Fruit fly (Drosophila melanogaster) whole organism, embryonic: ENCODE data around the gene CG17032.
A peak's percentile ranks its signal among the peaks of the same experiment; 100 is the strongest.

Experiments
- Adf1 ChIP-seq: fragments of 200-800 bp; sonication (Bioruptor generic); IDR thresholded peaks from 2 replicates; pipeline ENCODE4 v1.3.6; 2022; ENCODE audit warnings: missing biosample characterization, missing genetic modification characterization
- BEAF-32 ChIP-seq: fragments of 200-800 bp; sonication (Bioruptor generic); optimal IDR thresholded peaks from 3 replicates; lab custom pipeline; 2017; ENCODE audit warnings: missing biosample characterization, missing genetic modification characterization, mild to moderate bottlenecking, moderate library complexity, missing genetic modification reagents
- Blimp-1 ChIP-seq: fragments of 200-800 bp; sonication (Bioruptor generic); optimal IDR thresholded peaks from 3 replicates; lab custom pipeline; 2018; ENCODE audit warnings: missing biosample characterization, missing genetic modification characterization, mild to moderate bottlenecking, moderate library complexity, missing genetic modification reagents
- Bteb2 ChIP-seq: fragments of 200-800 bp; sonication (Bioruptor generic); optimal IDR thresholded peaks from 2 replicates; lab custom pipeline; 2016; ENCODE audit warnings: missing biosample characterization, missing genetic modification characterization
- CG10147 ChIP-seq: fragments of 200-800 bp; sonication (Bioruptor generic); optimal IDR thresholded peaks from 2 replicates; lab custom pipeline; 2019; ENCODE audit warnings: missing biosample characterization, mild to moderate bottlenecking, missing genetic modification characterization, moderate library complexity
- CG10274 ChIP-seq: fragments of 200-800 bp; sonication (Bioruptor generic); optimal IDR thresholded peaks from 3 replicates; lab custom pipeline; 2017; ENCODE audit warnings: missing biosample characterization, mild to moderate bottlenecking, missing genetic modification characterization
- CG10565 ChIP-seq: fragments of 200-800 bp; sonication (Bioruptor generic); optimal IDR thresholded peaks from 3 replicates; lab custom pipeline; 2016; ENCODE audit warnings: missing biosample characterization, mild to moderate bottlenecking, missing genetic modification characterization
- CG12659 ChIP-seq: fragments of 200-800 bp; sonication (Bioruptor generic); optimal IDR thresholded peaks from 3 replicates; lab custom pipeline; 2017; ENCODE audit warnings: mild to moderate bottlenecking, missing biosample characterization, missing genetic modification reagents, missing genetic modification characterization
- CG13296 ChIP-seq: fragments of 200-800 bp; sonication (Bioruptor generic); optimal IDR thresholded peaks from 3 replicates; lab custom pipeline; 2018; ENCODE audit warnings: missing biosample characterization, mild to moderate bottlenecking, missing genetic modification characterization
- CG14014 ChIP-seq: fragments of 200-800 bp; sonication (Bioruptor generic); IDR thresholded peaks from 2 replicates; pipeline ENCODE4 v1.3.6; 2022; ENCODE audit warnings: missing biosample characterization, missing genetic modification characterization
- CG14441 ChIP-seq: fragments of 200-800 bp; sonication (Bioruptor generic); IDR thresholded peaks from 2 replicates; pipeline ENCODE4 v1.3.6; 2022; ENCODE audit warnings: missing biosample characterization, missing genetic modification characterization
- CG14965 ChIP-seq: fragments of 200-800 bp; sonication (Bioruptor generic); optimal IDR thresholded peaks from 2 replicates; lab custom pipeline; 2016; ENCODE audit warnings: missing biosample characterization, missing genetic modification characterization, borderline replicate concordance
- CG1529 ChIP-seq: fragments of 200-800 bp; sonication (Bioruptor generic); optimal IDR thresholded peaks from 3 replicates; lab custom pipeline; 2018; ENCODE audit warnings: missing biosample characterization, missing genetic modification characterization
- CG18599 ChIP-seq: fragments of 200-800 bp; sonication (Bioruptor generic); optimal IDR thresholded peaks from 3 replicates; lab custom pipeline; 2017; ENCODE audit warnings: missing biosample characterization, missing genetic modification characterization, mild to moderate bottlenecking, moderate library complexity, missing genetic modification reagents
- CG30431 ChIP-seq: fragments of 200-800 bp; sonication (Bioruptor generic); optimal IDR thresholded peaks from 2 replicates; lab custom pipeline; 2017; ENCODE audit warnings: missing biosample characterization, missing genetic modification characterization
- CG31365 ChIP-seq: fragments of 200-800 bp; sonication (Bioruptor generic); optimal IDR thresholded peaks from 2 replicates; lab custom pipeline; 2018; ENCODE audit warnings: missing biosample characterization, mild to moderate bottlenecking, missing genetic modification characterization
- CG7372 ChIP-seq: fragments of 200-800 bp; sonication (Bioruptor generic); IDR thresholded peaks from 2 replicates; pipeline ENCODE4 v1.3.6; 2022; ENCODE audit warnings: missing biosample characterization, missing genetic modification characterization
- CG8388 ChIP-seq: fragments of 200-800 bp; sonication (Bioruptor generic); optimal IDR thresholded peaks from 2 replicates; lab custom pipeline; 2019; ENCODE audit warnings: missing biosample characterization, mild to moderate bottlenecking, missing genetic modification characterization, moderate library complexity
- CG9215 ChIP-seq: fragments of 200-800 bp; sonication (Bioruptor generic); IDR thresholded peaks from 2 replicates; pipeline ENCODE4 v1.3.6; 2022; ENCODE audit warnings: missing biosample characterization, missing genetic modification characterization
- CHES-1-like ChIP-seq: fragments of 200-800 bp; sonication (Bioruptor generic); optimal IDR thresholded peaks from 2 replicates; lab custom pipeline; 2016; ENCODE audit warnings: missing biosample characterization, missing genetic modification characterization
- D19A ChIP-seq: fragments of 200-800 bp; optimal IDR thresholded peaks from 3 replicates; lab custom pipeline; 2019; ENCODE audit warnings: missing biosample characterization, mild to moderate bottlenecking, missing genetic modification characterization, moderate library complexity
- Dbx ChIP-seq: fragments of 200-800 bp; sonication (Bioruptor generic); IDR thresholded peaks from 3 replicates; pipeline ENCODE4 v1.3.6; 2022; ENCODE audit warnings: missing biosample characterization, missing genetic modification characterization
- Dll ChIP-seq: fragments of 200-800 bp; sonication (Bioruptor generic); IDR thresholded peaks from 4 replicates; pipeline ENCODE4 v1.3.6; 2022; ENCODE audit warnings: missing biosample characterization, missing genetic modification characterization; ENCODE audit not compliant: partially characterized antibody
- H15 ChIP-seq: fragments of 200-800 bp; sonication (Bioruptor generic); IDR thresholded peaks from 3 replicates; pipeline ENCODE4 v1.3.6; 2022; ENCODE audit warnings: missing biosample characterization, missing genetic modification characterization
- HLH3B ChIP-seq: fragments of 200-800 bp; sonication (Bioruptor generic); IDR thresholded peaks from 2 replicates; pipeline ENCODE4 v1.3.6; 2022; ENCODE audit warnings: missing biosample characterization, missing genetic modification characterization
- HLH4C ChIP-seq: fragments of 200-800 bp; sonication (Bioruptor generic); IDR thresholded peaks from 3 replicates; pipeline ENCODE4 v1.3.6; 2022; ENCODE audit warnings: missing biosample characterization, missing genetic modification characterization; ENCODE audit not compliant: partially characterized antibody
- HLHmδ ChIP-seq: fragments of 200-800 bp; sonication (Bioruptor generic); optimal IDR thresholded peaks from 2 replicates; lab custom pipeline; 2018; ENCODE audit warnings: missing biosample characterization, mild to moderate bottlenecking, missing genetic modification characterization, moderate library complexity
- Hsf ChIP-seq: fragments of 200-800 bp; sonication (Bioruptor generic); optimal IDR thresholded peaks from 3 replicates; lab custom pipeline; 2016; ENCODE audit warnings: missing biosample characterization, missing genetic modification characterization
- Myb ChIP-seq: fragments of 200-800 bp; sonication (Bioruptor generic); optimal IDR thresholded peaks from 2 replicates; lab custom pipeline; 2016; ENCODE audit warnings: missing biosample characterization, missing genetic modification characterization
- Ravus ChIP-seq: fragments of 200-800 bp; sonication (Bioruptor generic); IDR thresholded peaks from 2 replicates; pipeline ENCODE4 v1.3.6; 2022; ENCODE audit warnings: missing biosample characterization, missing genetic modification characterization
- Sox100B ChIP-seq: fragments of 200-800 bp; sonication (Bioruptor generic); optimal IDR thresholded peaks from 3 replicates; lab custom pipeline; 2018; ENCODE audit warnings: missing biosample characterization, mild to moderate bottlenecking, missing genetic modification characterization
- Sry-β ChIP-seq: fragments of 200-800 bp; sonication (Bioruptor generic); optimal IDR thresholded peaks from 2 replicates; lab custom pipeline; 2018; ENCODE audit warnings: missing biosample characterization, mild to moderate bottlenecking, missing genetic modification characterization, moderate library complexity
- Vsx1 ChIP-seq: fragments of 200-800 bp; sonication (Bioruptor generic); optimal IDR thresholded peaks from 2 replicates; lab custom pipeline; 2017; ENCODE audit warnings: missing biosample characterization, mild to moderate bottlenecking, missing genetic modification characterization, missing genetic modification reagents
- ac ChIP-seq: fragments of 200-800 bp; sonication (Bioruptor generic); optimal IDR thresholded peaks from 3 replicates; lab custom pipeline; 2017; ENCODE audit warnings: missing biosample characterization, mild to moderate bottlenecking, missing genetic modification characterization
- chif ChIP-seq, 2 experiments: fragments of 200-800 bp; sonication (Bioruptor generic); optimal IDR thresholded peaks; 3 replicates each; lab custom pipeline; 2016; ENCODE audit warnings: missing biosample characterization in 2 of 2, missing genetic modification characterization in 2 of 2
- dysf ChIP-seq: fragments of 200-800 bp; sonication (Bioruptor generic); IDR thresholded peaks from 3 replicates; pipeline ENCODE4 v1.3.6; 2022; ENCODE audit warnings: missing biosample characterization, missing genetic modification characterization
- fd3F ChIP-seq: fragments of 200-800 bp; sonication (Bioruptor generic); optimal IDR thresholded peaks from 2 replicates; lab custom pipeline; 2018; ENCODE audit warnings: missing biosample characterization, mild to moderate bottlenecking, missing genetic modification characterization, moderate library complexity
- ftz-f1 ChIP-seq: fragments of 200-800 bp; sonication (Bioruptor generic); optimal IDR thresholded peaks from 2 replicates; lab custom pipeline; 2016; ENCODE audit warnings: missing biosample characterization, missing genetic modification characterization
- gcm ChIP-seq: fragments of 200-800 bp; sonication (Bioruptor generic); optimal IDR thresholded peaks from 2 replicates; lab custom pipeline; 2019; ENCODE audit warnings: missing biosample characterization, mild to moderate bottlenecking, missing genetic modification characterization, moderate library complexity
- grau ChIP-seq: fragments of 200-800 bp; optimal IDR thresholded peaks from 3 replicates; lab custom pipeline; 2019; ENCODE audit warnings: missing biosample characterization, mild to moderate bottlenecking, missing genetic modification characterization, moderate library complexity
- gro ChIP-seq: fragments of 200-800 bp; sonication (Bioruptor generic); optimal IDR thresholded peaks from 2 replicates; lab custom pipeline; 2016; ENCODE audit warnings: missing biosample characterization, missing genetic modification characterization
- h ChIP-seq: fragments of >200 bp; optimal IDR thresholded peaks from 2 replicates; lab custom pipeline; 2017
- nom ChIP-seq: fragments of 200-800 bp; sonication (Bioruptor generic); optimal IDR thresholded peaks from 2 replicates; lab custom pipeline; 2017; ENCODE audit warnings: missing biosample characterization, missing genetic modification characterization, mild to moderate bottlenecking, moderate library complexity, missing genetic modification reagents
- pb ChIP-seq: fragments of 200-800 bp; sonication (Bioruptor generic); optimal IDR thresholded peaks from 3 replicates; lab custom pipeline; 2016; ENCODE audit warnings: missing biosample characterization, missing genetic modification characterization
- salm ChIP-seq: fragments of 200-800 bp; sonication (Bioruptor generic); optimal IDR thresholded peaks from 2 replicates; lab custom pipeline; 2018; ENCODE audit warnings: missing biosample characterization, mild to moderate bottlenecking, missing genetic modification characterization
- sc ChIP-seq, 3 experiments: fragments of >200 bp in 2 of 3; fragments of 200-800 bp in 1 of 3; sonication (Bioruptor generic) in 1 of 3; optimal IDR thresholded peaks; 2 replicates in 2 of 3; 3 replicates in 1 of 3; lab custom pipeline; 2017; ENCODE audit warnings: mild to moderate bottlenecking in 1 of 3, missing biosample characterization in 1 of 3, missing genetic modification characterization in 1 of 3, missing genetic modification reagents in 1 of 3
- sna ChIP-seq: fragments of 200-800 bp; sonication (Bioruptor generic); IDR thresholded peaks from 2 replicates; pipeline ENCODE4 v1.3.6; 2022; ENCODE audit warnings: missing biosample characterization, missing genetic modification characterization; ENCODE audit not compliant: partially characterized antibody
- trh ChIP-seq: fragments of 200-800 bp; sonication (Bioruptor generic); optimal IDR thresholded peaks from 2 replicates; lab custom pipeline; 2016; ENCODE audit warnings: missing biosample characterization, missing genetic modification characterization
- z ChIP-seq: fragments of 200-800 bp; sonication (Bioruptor generic); IDR thresholded peaks from 3 replicates; pipeline ENCODE4 v1.3.6; 2022; ENCODE audit warnings: missing biosample characterization, missing genetic modification characterization

CG17032 gene

DNA sequence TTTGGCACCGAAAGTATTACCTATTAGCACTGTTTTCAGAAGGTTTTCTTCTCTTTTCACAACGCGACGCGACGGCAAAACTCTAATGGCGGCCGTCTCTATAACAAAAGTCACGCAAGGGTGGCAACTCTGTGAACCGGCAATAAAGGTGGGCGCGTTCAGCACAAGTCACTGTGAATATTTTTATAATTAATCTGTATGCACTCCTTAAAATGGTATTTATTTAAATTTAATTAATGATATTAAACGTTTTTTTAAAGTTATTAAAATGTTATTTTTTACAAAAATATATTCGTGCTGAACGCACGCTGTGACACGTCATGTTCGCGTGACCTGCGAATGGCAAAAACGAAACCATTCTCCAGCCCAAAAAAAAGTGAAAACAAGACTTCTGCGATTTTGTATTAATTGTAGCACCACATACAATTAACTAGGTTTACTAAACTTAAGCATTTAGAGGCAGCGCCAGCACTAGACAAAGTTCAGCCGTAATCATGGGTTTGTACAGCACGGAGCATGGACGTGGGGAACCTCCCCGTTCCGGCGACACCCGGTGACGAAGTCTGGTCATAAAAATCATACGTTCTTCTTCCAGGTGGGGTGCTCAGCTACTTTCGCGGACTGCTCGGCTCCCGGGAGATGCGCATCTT lies 24.3 kb downstream of the CG17032 start, which contains the start of the genes brm and Arl1 (continued):
- TF ChIP-seq Vsx1 (no peak), HLH3B (GFP tag; lab: Robert Waterston, UW) (peak; percentile 99), CG10565 (GFP tag; lab: Kevin White, UChicago) (peak; percentile 87), CG10274 (GFP tag; lab: Kevin White, UChicago) (peak; percentile 91), H15 (GFP tag; lab: Robert Waterston, UW) (peak; percentile 99), grau (tag; lab: Kevin White, UChicago) (peak; percentile 98), CG7372 (GFP tag; lab: Robert Waterston, UW) (peak; percentile 100), ftz-f1 (GFP tag; lab: Kevin White, UChicago) (peak; percentile 77), sc (optimal IDR thresholded peaks at IDR 0.05; lab: Kevin White, UChicago) (no peak), sc (GFP tag; optimal IDR thresholded peaks at IDR 0.05; lab: Kevin White, UChicago) (peak; percentile 96), Myb (peak; percentile 36), Sox100B (peak; percentile 95), D19A (tag; lab: Kevin White, UChicago) (peak; percentile 90), Adf1 (GFP tag; lab: Robert Waterston, UW) (peak; percentile 91), chif (GFP tag; optimal IDR thresholded peaks at IDR 0.05; lab: Kevin White, UChicago) (peak; percentile 58 to 87), Hsf (GFP tag; lab: Kevin White, UChicago) (peak; percentile 94), CG1529 (GFP tag; lab: Kevin White, UChicago) (peak; percentile 93), CG18599 (peak; percentile 98), fd3F (GFP tag; lab: Kevin White, UChicago) (peak; percentile 98), gro (GFP tag; lab: Kevin White, UChicago) (peak; percentile 89), HLH4C (GFP tag; lab: Robert Waterston, UW) (no peak), Ravus (GFP tag; lab: Robert Waterston, UW) (peak; percentile 97), CG30431 (peak; percentile 98), ac (GFP tag; lab: Kevin White, UChicago) (peak; percentile 77), salm (peak; percentile 92), CG14441 (peak; percentile 99), trh (GFP tag; lab: Kevin White, UChicago) (peak; percentile 94), Bteb2 (GFP tag; lab: Kevin White, UChicago) (peak; percentile 88), nom (GFP tag; lab: Kevin White, UChicago) (peak; percentile 91), CG14965 (no peak), CG13296 (GFP tag; lab: Kevin White, UChicago) (peak; percentile 98), Blimp-1 (GFP tag; lab: Kevin White, UChicago) (peak; percentile 95), CG9215 (GFP tag; lab: Robert Waterston, UW) (peak; percentile 99), CG10147 (GFP tag; lab: Kevin White, UChicago) (peak; percentile 99), CG8388 (peak; percentile 94), Dbx (GFP tag; lab: Robert Waterston, UW) (peak; percentile 99), sna (GFP tag; lab: Robert Waterston, UW) (0 out of 2 replicates have a peak, but pooled peaks have one; percentile 9), CG14014 (GFP tag; lab: Robert Waterston, UW) (peak; percentile 99), gcm (peak; percentile 94), Dll (GFP tag; lab: Robert Waterston, UW) (peak; percentile 59; the same call in 2 of the 4 replicates), h (lab: Kevin White, UChicago) (no peak), CG12659 (GFP tag; lab: Kevin White, UChicago) (peak; percentile 99), BEAF-32 (GFP tag; lab: Kevin White, UChicago) (peak; percentile 64), HLHmδ (no peak), CHES-1-like (GFP tag; lab: Kevin White, UChicago) (peak; percentile 74), Sry-β (GFP tag; lab: Kevin White, UChicago) (peak; percentile 61), CG31365 (peak; percentile 76), dysf (GFP tag; lab: Robert Waterston, UW) (peak; percentile 100), z (GFP tag; lab: Robert Waterston, UW) (peak; percentile 79), pb (peak; percentile 30)
